Worm (Caenorhabditis elegans) whole organism, L1 larva: ENCODE measurements around the gene Y75B8A.7.
A peak's percentile ranks its signal among the peaks of the same experiment; 100 is the strongest.

ENCODE experiments used
- C34B4.2 ChIP-seq: sonication (generic microtip); optimal IDR thresholded peaks from 2 replicates; lab custom pipeline; 2017; ENCODE audit warnings: mild to moderate bottlenecking, missing genetic modification characterization, missing compliant biosample characterization
- F16B12.6 ChIP-seq: fragments of 150-350 bp; optimal IDR thresholded peaks from 2 replicates; lab custom pipeline; 2014; ENCODE audit warnings: missing biosample characterization, missing genetic modification characterization
- Y116A8C.19 ChIP-seq: sonication (generic microtip); optimal IDR thresholded peaks from 2 replicates; lab custom pipeline; 2016; ENCODE audit warnings: missing compliant biosample characterization, missing genetic modification characterization, borderline replicate concordance
- alr-1 ChIP-seq: fragments of 200-800 bp; sonication (Bioruptor generic); optimal IDR thresholded peaks from 2 replicates; lab custom pipeline; 2018; ENCODE audit warnings: borderline replicate concordance, mild to moderate bottlenecking, missing genetic modification characterization, missing compliant biosample characterization
- aly-2 ChIP-seq: fragments of 150-350 bp; optimal IDR thresholded peaks from 2 replicates; lab custom pipeline; 2014; ENCODE audit warnings: missing biosample characterization, missing genetic modification characterization
- ama-1 ChIP-seq: fragments of 150-350 bp; optimal IDR thresholded peaks from 2 replicates; lab custom pipeline; 2014
- blmp-1 ChIP-seq: fragments of 150-350 bp; optimal IDR thresholded peaks from 2 replicates; lab custom pipeline; 2014; ENCODE audit warnings: missing biosample characterization, missing genetic modification characterization
- ceh-63 ChIP-seq: fragments of 200-800 bp; sonication (Bioruptor generic); optimal IDR thresholded peaks from 2 replicates; lab custom pipeline; 2018; ENCODE audit warnings: mild to moderate bottlenecking, missing genetic modification characterization, missing compliant biosample characterization
- ceh-82 ChIP-seq, 3 experiments: fragments of 150-350 bp in 1 of 3; sonication (generic microtip) in 2 of 3; optimal IDR thresholded peaks; 2 replicates each; lab custom pipeline; 2014 to 2017; ENCODE audit warnings: missing biosample characterization in 3 of 3, missing genetic modification characterization in 3 of 3
- ceh-88 ChIP-seq: fragments of 200-800 bp; sonication (Bioruptor generic); IDR thresholded peaks from 2 replicates; pipeline ENCODE4 v1.3.6; 2022; ENCODE audit warnings: missing genetic modification characterization, missing compliant biosample characterization
- dpl-1 ChIP-seq, 3 experiments: fragments of 150-350 bp in 2 of 3; sonication (generic microtip) in 1 of 3; optimal IDR thresholded peaks; 2 replicates each; lab custom pipeline; 2014 to 2017; ENCODE audit warnings: missing biosample characterization in 3 of 3, missing genetic modification characterization in 3 of 3, missing genetic modification reagents in 3 of 3
- dsc-1 ChIP-seq: sonication (generic microtip); optimal IDR thresholded peaks from 2 replicates; lab custom pipeline; 2016; ENCODE audit warnings: mild to moderate bottlenecking, missing genetic modification characterization, missing compliant biosample characterization
- efl-3 ChIP-seq: fragments of 200-800 bp; sonication (Bioruptor generic); optimal IDR thresholded peaks from 2 replicates; lab custom pipeline; 2018; ENCODE audit warnings: mild to moderate bottlenecking, missing genetic modification characterization, missing compliant biosample characterization
- egl-13 ChIP-seq: sonication (generic microtip); optimal IDR thresholded peaks from 2 replicates; lab custom pipeline; 2016; ENCODE audit warnings: missing genotype, missing genetic modification reagents, missing genetic modification characterization, missing compliant biosample characterization
- grh-1 ChIP-seq: fragments of 200-800 bp; sonication (Bioruptor generic); IDR thresholded peaks from 2 replicates; pipeline ENCODE4 v1.3.6; 2022; ENCODE audit warnings: missing genetic modification reagents, missing genetic modification characterization, missing compliant biosample characterization
- hlh-4 ChIP-seq: sonication (generic microtip); optimal IDR thresholded peaks from 2 replicates; lab custom pipeline; 2016; ENCODE audit warnings: mild to moderate bottlenecking, missing genetic modification characterization, missing compliant biosample characterization
- hpl-2 ChIP-seq: fragments of 150-350 bp; optimal IDR thresholded peaks from 2 replicates; lab custom pipeline; 2014; ENCODE audit warnings: missing biosample characterization, missing genetic modification reagents, missing genetic modification characterization
- isw-1 ChIP-seq: fragments of 200-800 bp; sonication (Bioruptor generic); IDR thresholded peaks from 2 replicates; pipeline ENCODE4 v1.3.6; 2022; ENCODE audit warnings: missing genetic modification characterization, missing compliant biosample characterization
- jun-1 ChIP-seq: fragments of 150-350 bp; optimal IDR thresholded peaks from 2 replicates; lab custom pipeline; 2014; ENCODE audit warnings: missing biosample characterization, missing genetic modification reagents, missing genetic modification characterization
- lin-13 ChIP-seq: fragments of 150-350 bp; optimal IDR thresholded peaks from 2 replicates; lab custom pipeline; 2014; ENCODE audit warnings: missing biosample characterization, missing genetic modification reagents, missing genetic modification characterization
- lin-14 ChIP-seq: fragments of 200-800 bp; sonication (Bioruptor generic); optimal IDR thresholded peaks from 2 replicates; lab custom pipeline; 2018; ENCODE audit warnings: mild to moderate bottlenecking, missing genetic modification characterization, moderate library complexity, missing compliant biosample characterization
- lin-35 ChIP-seq, 2 experiments: fragments of 150-350 bp; optimal IDR thresholded peaks; 2 replicates each; lab custom pipeline; 2014; ENCODE audit warnings: missing biosample characterization in 2 of 2, missing genetic modification characterization in 2 of 2, missing genetic modification reagents in 2 of 2
- lin-39 ChIP-seq: fragments of 150-350 bp; optimal IDR thresholded peaks from 2 replicates; lab custom pipeline; 2014; ENCODE audit warnings: missing biosample characterization, missing genetic modification reagents, missing genetic modification characterization
- lir-3 ChIP-seq: sonication (generic microtip); optimal IDR thresholded peaks from 2 replicates; lab custom pipeline; 2016; ENCODE audit warnings: mild to moderate bottlenecking, missing genetic modification characterization, moderate library complexity, missing compliant biosample characterization; ENCODE audit not compliant: poor library complexity
- mef-2 ChIP-seq: fragments of 150-350 bp; optimal IDR thresholded peaks from 2 replicates; lab custom pipeline; 2014; ENCODE audit warnings: missing biosample characterization, missing genetic modification characterization
- nhr-11 ChIP-seq: fragments of 150-350 bp; optimal IDR thresholded peaks from 2 replicates; lab custom pipeline; 2014; ENCODE audit warnings: missing biosample characterization, missing genetic modification characterization
- nhr-20 ChIP-seq: sonication (generic microtip); optimal IDR thresholded peaks from 2 replicates; lab custom pipeline; 2016; ENCODE audit warnings: mild to moderate bottlenecking, missing genetic modification characterization, missing compliant biosample characterization
- nhr-237 ChIP-seq: fragments of 150-350 bp; optimal IDR thresholded peaks from 2 replicates; lab custom pipeline; 2014; ENCODE audit warnings: missing biosample characterization, missing genetic modification characterization
- nhr-47 ChIP-seq: sonication (generic microtip); optimal IDR thresholded peaks from 2 replicates; lab custom pipeline; 2016; ENCODE audit warnings: mild to moderate bottlenecking, missing genetic modification characterization, moderate library complexity, missing compliant biosample characterization
- nhr-71 ChIP-seq: sonication (generic microtip); optimal IDR thresholded peaks from 2 replicates; lab custom pipeline; 2016; ENCODE audit warnings: mild to moderate bottlenecking, missing genetic modification characterization, moderate library complexity, missing compliant biosample characterization
- nhr-76 ChIP-seq: sonication (generic microtip); optimal IDR thresholded peaks from 2 replicates; lab custom pipeline; 2017; ENCODE audit warnings: missing biosample characterization, missing genetic modification characterization
- nhr-77 ChIP-seq: fragments of 150-350 bp; optimal IDR thresholded peaks from 2 replicates; lab custom pipeline; 2014; ENCODE audit warnings: missing biosample characterization, missing genetic modification characterization
- nhr-90 ChIP-seq: sonication (generic microtip); optimal IDR thresholded peaks from 2 replicates; lab custom pipeline; 2016; ENCODE audit warnings: mild to moderate bottlenecking, missing genetic modification characterization, missing compliant biosample characterization; ENCODE audit not compliant: poor library complexity
- pag-3 ChIP-seq: sonication (generic microtip); optimal IDR thresholded peaks from 2 replicates; lab custom pipeline; 2017; ENCODE audit warnings: missing genetic modification characterization, mild to moderate bottlenecking, missing compliant biosample characterization, antibody characterized with exemption, borderline replicate concordance; ENCODE audit not compliant: insufficient read depth
- rnt-1 ChIP-seq: sonication (generic microtip); optimal IDR thresholded peaks from 2 replicates; lab custom pipeline; 2016; ENCODE audit warnings: mild to moderate bottlenecking, missing genetic modification characterization, moderate library complexity, missing compliant biosample characterization
- skn-1 ChIP-seq: fragments of 150-350 bp; optimal IDR thresholded peaks from 2 replicates; lab custom pipeline; 2014; ENCODE audit warnings: missing biosample characterization, missing genetic modification characterization
- sup-37 ChIP-seq: fragments of 200-800 bp; sonication (Bioruptor generic); optimal IDR thresholded peaks from 2 replicates; lab custom pipeline; 2018; ENCODE audit warnings: mild to moderate bottlenecking, missing genetic modification characterization, missing compliant biosample characterization
- swsn-7 ChIP-seq: sonication (generic microtip); optimal IDR thresholded peaks from 2 replicates; lab custom pipeline; 2016; ENCODE audit warnings: missing genetic modification characterization, missing compliant biosample characterization
- tbx-2 ChIP-seq: sonication (generic microtip); optimal IDR thresholded peaks from 2 replicates; lab custom pipeline; 2016; ENCODE audit warnings: missing genetic modification characterization, missing compliant biosample characterization
- unc-130 ChIP-seq: fragments of 150-350 bp; optimal IDR thresholded peaks from 2 replicates; lab custom pipeline; 2017; ENCODE audit warnings: missing biosample characterization, missing genetic modification characterization, inconsistent platforms
- unc-86 ChIP-seq: sonication (generic microtip); optimal IDR thresholded peaks from 2 replicates; lab custom pipeline; 2016; ENCODE audit warnings: missing genetic modification characterization, missing compliant biosample characterization
- ztf-4 ChIP-seq: fragments of 150-350 bp; optimal IDR thresholded peaks from 2 replicates; lab custom pipeline; 2014; ENCODE audit warnings: missing biosample characterization, missing genetic modification characterization

Gene Y75B8A.7

DNA sequence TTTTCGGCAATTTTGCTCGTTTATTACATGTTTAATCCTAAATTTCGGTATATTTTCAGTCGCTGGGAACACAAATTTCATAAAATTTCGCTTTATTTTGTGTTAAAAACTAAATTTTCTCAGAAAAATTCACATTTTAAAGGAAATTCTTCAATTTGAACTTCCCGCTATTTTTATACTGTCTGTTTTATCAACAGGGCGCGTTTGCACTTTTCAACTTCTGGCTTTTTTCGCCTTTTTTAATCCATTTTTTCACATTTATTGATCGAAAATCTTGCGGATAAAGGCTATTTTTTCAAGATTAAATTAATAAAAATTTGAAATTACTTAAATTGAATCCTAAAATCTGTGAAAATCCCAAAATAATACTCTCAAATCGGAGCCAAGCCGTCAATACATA, 542 bp upstream of the Y75B8A.7 start (continued):
- TF ChIP-seq unc-130 (tag; lab: Kevin White, UChicago) (no peak), sup-37 (GFP tag; lab: Kevin White, UChicago) (no peak), tbx-2 (peak; percentile 51), isw-1 (GFP tag; lab: Robert Waterston, UW) (peak; percentile 30), nhr-71 (tag; lab: Kevin White, UChicago) (peak; percentile 62), pag-3 (tag; lab: Kevin White, UChicago) (no peak), lin-39 (tag; lab: Kevin White, UChicago) (peak; percentile 65), F16B12.6 (tag; lab: Kevin White, UChicago) (peak; percentile 31), nhr-47 (tag; lab: Kevin White, UChicago) (peak; percentile 72), alr-1 (no peak), dpl-1 (GFP tag; optimal IDR thresholded peaks at IDR 0.05; lab: Kevin White, UChicago) (peak; percentile 94 to 97 (median 95)), ztf-4 (tag; lab: Kevin White, UChicago) (no peak), nhr-90 (tag; lab: Kevin White, UChicago) (no peak), hpl-2 (no peak), nhr-11 (no peak), hlh-4 (tag; lab: Kevin White, UChicago) (no peak), nhr-77 (no peak), lin-13 (peak; percentile 34), skn-1 (tag; lab: Kevin White, UChicago) (peak; percentile 80), ceh-82 (tag; optimal IDR thresholded peaks at IDR 0.05; lab: Kevin White, UChicago) (peak; percentile 0 to 63 (median 22)), nhr-76 (tag; lab: Kevin White, UChicago) (no peak), lin-14 (GFP tag; lab: Kevin White, UChicago) (peak; percentile 45), unc-86 (tag; lab: Kevin White, UChicago) (peak; percentile 27), aly-2 (peak; percentile 55), efl-3 (no peak), lir-3 (tag; lab: Kevin White, UChicago) (no peak), mef-2 (no peak), egl-13 (no peak), grh-1 (no peak), Y116A8C.19 (tag; lab: Kevin White, UChicago) (no peak), ceh-88 (no peak), rnt-1 (tag; lab: Kevin White, UChicago) (peak; percentile 59), blmp-1 (tag; lab: Kevin White, UChicago) (peak; percentile 41)
- TF ChIP-seq, all 84 proteins: peak for 35

DNA sequence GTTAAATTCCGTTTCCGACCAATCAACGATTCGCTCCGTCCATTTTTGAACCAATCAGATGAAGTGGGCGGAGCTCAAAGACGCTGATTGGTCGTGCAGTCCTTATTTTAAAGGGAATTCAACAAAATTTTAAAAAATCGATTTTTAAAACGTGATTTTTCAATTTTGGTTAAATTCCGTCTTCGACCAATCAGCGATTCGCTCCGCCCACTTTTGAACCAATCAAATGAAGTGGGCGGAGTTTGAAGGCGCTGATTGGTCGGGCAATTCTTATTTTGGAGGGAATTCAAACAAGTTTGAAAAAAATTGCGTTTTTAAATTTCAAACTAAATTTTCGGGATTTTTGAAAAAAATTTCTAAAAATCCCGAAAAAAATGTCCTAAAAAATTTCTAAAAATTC, 815 bp downstream of the Y75B8A.7 start:
- no peak for TF ChIP-seq ceh-63 (GFP tag; lab: Kevin White, UChicago)
- TF ChIP-seq dsc-1 (tag; lab: Kevin White, UChicago), result no peak
- TF ChIP-seq nhr-237 (tag; lab: Kevin White, UChicago), result no peak
- no peak for TF ChIP-seq jun-1 (tag; lab: Kevin White, UChicago)
- no peak for TF ChIP-seq unc-130 (tag; lab: Kevin White, UChicago)
- no peak for TF ChIP-seq nhr-20 (tag; lab: Kevin White, UChicago)
- TF ChIP-seq lin-35 (GFP tag; optimal IDR thresholded peaks at IDR 0.05; lab: Kevin White, UChicago), result no peak
- no peak for TF ChIP-seq C34B4.2 (tag; lab: Kevin White, UChicago)
- TF ChIP-seq nhr-47 (tag; lab: Kevin White, UChicago), result no peak
- TF ChIP-seq aly-2, result no peak
- no peak for TF ChIP-seq swsn-7 (tag; lab: Kevin White, UChicago)
- no peak for TF ChIP-seq ama-1 (lab: Kevin White, UChicago)
- no peak for TF ChIP-seq sup-37 (GFP tag; lab: Kevin White, UChicago)
